Worm (Caenorhabditis elegans): Measurements from ENCODE around the gene F59E12.9.

The F59E12.9 gene

DNA sequence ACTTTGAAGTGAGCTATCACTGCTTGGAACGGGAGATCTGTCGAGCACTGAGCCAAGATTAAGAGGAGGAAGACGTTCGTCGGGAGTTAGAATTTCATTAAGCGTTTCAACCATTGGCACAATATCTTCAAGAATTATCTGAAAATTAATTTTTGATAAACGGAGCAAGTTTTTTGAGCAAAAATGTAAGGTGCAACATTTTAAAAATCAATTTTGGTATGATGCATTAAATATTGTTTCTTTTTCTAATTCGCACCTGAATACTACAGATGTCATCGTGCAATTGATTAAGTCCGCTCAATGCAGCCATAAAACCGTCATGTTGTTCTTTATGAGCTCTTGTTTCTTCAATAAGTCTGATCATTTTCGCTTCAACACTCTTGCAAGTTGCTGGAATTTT lies 1.4 kb upstream of the F59E12.9 start, which contains the start of gene ddl-1:
Gene ddl-1, minus strand, starts transcription at position 101 of the 400 bp plus-strand sequence.
- TF ChIP-seq fkh-10 (GFP tag; optimal IDR thresholded peaks at IDR 0.05) (no peak), mml-1 (tag; optimal IDR thresholded peaks at IDR 0.05) (no peak), daf-12 (tag; optimal IDR thresholded peaks at IDR 0.05) (no peak), nhr-237 (tag; optimal IDR thresholded peaks at IDR 0.05) (no peak), snpc-4 (tag; optimal IDR thresholded peaks at IDR 0.05) (no peak), unc-62 (GFP tag; optimal IDR thresholded peaks at IDR 0.05) (no peak), nfya-1 (tag; optimal IDR thresholded peaks at IDR 0.05; ENCODE audit: insufficient read depth) (no peak), fos-1 (tag; optimal IDR thresholded peaks at IDR 0.05) (no peak), pqm-1 (tag; optimal IDR thresholded peaks at IDR 0.05) (no peak), lin-39 (tag; optimal IDR thresholded peaks at IDR 0.05) (no peak), tbx-2 (tag; optimal IDR thresholded peaks at IDR 0.05) (no peak), fkh-2 (tag; optimal IDR thresholded peaks at IDR 0.05) (no peak), ama-1 (optimal IDR thresholded peaks at IDR 0.05) (no peak), nhr-77 (tag; optimal IDR thresholded peaks at IDR 0.05) (no peak), elt-3 (tag; optimal IDR thresholded peaks at IDR 0.05) (no peak), nhr-76 (tag; optimal IDR thresholded peaks at IDR 0.05) (no peak), jun-1 (tag; optimal IDR thresholded peaks at IDR 0.05) (no peak)

DNA sequence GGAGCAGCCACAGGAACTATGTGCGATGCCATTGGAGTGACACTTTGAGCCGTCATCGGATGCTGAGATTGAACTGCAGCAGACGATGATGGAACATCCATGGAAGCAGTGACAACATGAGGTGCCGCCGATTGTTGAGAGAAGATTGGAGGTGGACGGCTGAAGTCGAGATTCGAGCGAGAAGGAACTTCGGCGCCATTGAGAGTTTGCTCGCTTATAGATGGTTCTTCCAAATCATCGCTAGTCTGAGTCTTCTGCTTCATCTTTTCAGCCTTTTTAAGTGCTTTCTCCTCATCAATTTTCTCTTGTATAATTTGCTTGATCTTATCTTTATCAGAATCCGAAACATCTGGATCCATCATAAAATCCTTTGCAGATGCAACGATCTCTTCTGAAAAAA lies 4.7 kb downstream of the F59E12.9 start:
- TF ChIP-seq ceh-9 (tag; optimal IDR thresholded peaks at IDR 0.05) (no peak), nhr-23 (tag; optimal IDR thresholded peaks at IDR 0.05) (no peak), fkh-2 (tag; optimal IDR thresholded peaks at IDR 0.05) (no peak), zag-1 (tag; optimal IDR thresholded peaks at IDR 0.05) (no peak), sea-2 (GFP tag; optimal IDR thresholded peaks at IDR 0.05) (no peak), ceh-28 (tag; optimal IDR thresholded peaks at IDR 0.05) (no peak), ceh-16 (tag; optimal IDR thresholded peaks at IDR 0.05) (no peak), daf-12 (tag; optimal IDR thresholded peaks at IDR 0.05) (no peak)

DNA sequence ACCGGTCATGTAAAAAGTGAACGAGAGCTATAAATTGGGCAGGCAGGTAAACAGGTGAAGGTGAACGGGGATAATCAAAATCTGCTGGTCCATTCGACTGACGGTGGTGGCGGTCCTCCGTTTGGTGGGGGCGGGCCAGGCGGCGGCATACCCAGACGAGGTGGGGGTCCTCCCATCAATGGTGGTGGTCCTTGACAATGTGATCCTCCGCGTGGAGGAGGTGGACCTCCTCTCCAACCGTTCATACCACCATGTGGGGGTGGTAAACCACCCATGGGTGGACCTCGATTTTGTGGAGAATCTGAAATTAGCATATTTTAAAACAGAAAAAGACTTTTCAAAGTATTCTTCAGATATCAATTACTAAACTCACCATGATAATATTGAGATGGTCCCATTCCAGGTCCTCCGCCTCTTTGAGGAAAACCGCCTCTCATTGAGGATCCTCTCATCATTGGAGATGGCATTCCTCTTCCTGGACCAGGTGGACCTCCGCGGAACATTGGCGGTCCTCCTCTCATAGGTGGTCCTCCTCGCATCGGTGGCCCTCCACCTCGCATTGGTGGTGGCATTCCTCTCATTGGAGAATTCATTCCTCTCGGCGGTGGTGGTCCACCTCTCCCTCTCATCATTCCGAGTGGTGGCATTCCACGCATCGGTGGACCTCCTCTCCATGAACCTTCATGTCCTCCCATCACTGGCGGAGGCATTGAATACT lies 6.3 kb downstream of the F59E12.9 start:
- TF ChIP-seq R02D3.7 (tag; optimal IDR thresholded peaks at IDR 0.05) (no peak), nhr-43 (tag; optimal IDR thresholded peaks at IDR 0.05; ENCODE audit: poor library complexity, severe bottlenecking) (no peak), eor-1 (tag; optimal IDR thresholded peaks at IDR 0.05) (no peak), pqm-1 (tag; optimal IDR thresholded peaks at IDR 0.05) (no peak), daf-12 (tag; optimal IDR thresholded peaks at IDR 0.05) (no peak), fos-1 (tag; optimal IDR thresholded peaks at IDR 0.05) (no peak), egl-27 (tag; optimal IDR thresholded peaks at IDR 0.05) (no peak), nhr-77 (tag; optimal IDR thresholded peaks at IDR 0.05) (no peak)

ce11 chrII:5638059-5638458 lies 8.8 kb downstream of the F59E12.9 start, which contains the start of gene F59E12.3:
F59E12.3 (plus strand) TSS chrII:5638359.
- no peak for TF ChIP-seq unc-39 (tag; optimal IDR thresholded peaks at IDR 0.05)
- no peak for TF ChIP-seq lin-15B (tag; optimal IDR thresholded peaks at IDR 0.05)
- TF ChIP-seq daf-12 (tag; optimal IDR thresholded peaks at IDR 0.05): no peak
- no peak for TF ChIP-seq fkh-2 (tag; optimal IDR thresholded peaks at IDR 0.05)
- TF ChIP-seq ceh-16 (tag; optimal IDR thresholded peaks at IDR 0.05): no peak

DNA sequence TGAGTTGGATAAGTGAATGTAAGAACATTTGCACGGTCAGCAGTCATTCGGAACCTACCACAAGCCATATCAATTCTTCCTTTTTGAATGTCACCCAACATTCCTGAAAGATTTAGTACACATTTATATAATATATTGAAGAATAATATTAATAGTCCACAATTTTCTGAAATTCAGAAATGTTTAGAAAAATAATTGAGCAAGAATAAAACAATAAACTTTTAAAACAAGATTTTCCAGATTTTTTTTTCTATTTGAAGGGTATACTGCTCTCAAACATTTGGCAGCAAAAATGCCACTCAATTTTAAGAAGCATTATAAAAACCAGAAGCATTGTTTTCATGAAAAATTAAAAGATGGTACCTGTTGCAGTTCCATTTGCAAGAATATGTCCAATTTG lies 10.0 kb downstream of the F59E12.9 start, which contains the start of gene F59E12.8:
Gene F59E12.8, minus strand, starts transcription at position 101 of the 400 bp plus-strand sequence.
- no peak for TF ChIP-seq pqm-1 (tag; optimal IDR thresholded peaks at IDR 0.05)
- TF ChIP-seq nhr-67 (tag; optimal IDR thresholded peaks at IDR 0.05): no peak
- TF ChIP-seq fkh-10 (GFP tag; optimal IDR thresholded peaks at IDR 0.05): no peak
- TF ChIP-seq pha-4 (tag; optimal IDR thresholded peaks at IDR 0.05): no peak

DNA sequence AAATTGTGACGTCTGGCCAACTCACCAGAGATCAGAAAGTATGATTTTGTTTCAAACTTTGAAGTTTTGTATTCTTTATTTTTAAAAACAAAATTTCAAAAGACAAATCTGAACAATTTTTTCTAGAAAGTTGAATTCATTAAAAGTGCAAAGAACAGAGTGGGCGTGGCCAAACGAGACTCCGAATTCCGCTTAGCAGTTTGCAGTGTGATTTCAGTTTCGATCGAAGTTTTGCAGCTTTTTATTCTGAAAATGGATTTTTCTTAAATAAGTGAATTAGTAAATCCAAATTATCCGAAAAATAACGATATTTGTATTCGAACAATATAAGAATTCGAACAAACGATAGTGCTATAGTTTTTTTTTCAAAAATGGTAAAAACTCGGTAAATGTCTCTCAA lies 13.4 kb downstream of the F59E12.9 start:
- TF ChIP-seq unc-39 (tag; optimal IDR thresholded peaks at IDR 0.05) (no peak), nfya-1 (tag; optimal IDR thresholded peaks at IDR 0.05; ENCODE audit: insufficient read depth) (peak; percentile 25), snpc-4 (tag; optimal IDR thresholded peaks at IDR 0.05) (no peak), ceh-16 (tag; optimal IDR thresholded peaks at IDR 0.05) (no peak), pha-4 (tag; optimal IDR thresholded peaks at IDR 0.05) (no peak)

Data from whole organism, L3 larva.